Worm (Caenorhabditis elegans): ENCODE measurements around the gene Y54F10AM.11.
"Not testable (repeated sequence)": the region's sequence is repeated elsewhere in the genome, so short reads cannot be mapped to it uniquely, and the experiment has no call there.

The Y54F10AM.11 gene

ce11 chrIII:2563883-2564282 lies at the start of gene Y54F10AM.11:
TSS of gene Y54F10AM.11 (minus strand) at chrIII:2563983.
- not testable (repeated sequence) for TF ChIP-seq skn-1 (tag; optimal IDR thresholded peaks at IDR 0.05); ztf-1 (GFP tag; conservative IDR thresholded peaks at IDR 0.05); mab-5 (tag; optimal IDR thresholded peaks at IDR 0.05)

ce11 chrIII:2607717-2608116 lies 43.9 kb upstream of the Y54F10AM.11 start, which contains the start of gene Y71H2B.5:
TSS of gene Y71H2B.5 (plus strand) at chrIII:2608017.
- not testable (repeated sequence) for TF ChIP-seq nhr-77, skn-1, sem-4 (tag; optimal IDR thresholded peaks at IDR 0.05)

- TF ChIP-seq egl-27 (tag; optimal IDR thresholded peaks at IDR 0.05) (no peak), nhr-12 (tag; optimal IDR thresholded peaks at IDR 0.05) (no peak), elt-1 (tag; optimal IDR thresholded peaks at IDR 0.05) (no peak), nhr-23 (tag; optimal IDR thresholded peaks at IDR 0.05) (no peak), crh-2 (tag; optimal IDR thresholded peaks at IDR 0.05) (no peak), F13H6.1 (tag; optimal IDR thresholded peaks at IDR 0.05) (no peak)
These were observed 39.9 kb upstream of the Y54F10AM.11 start, which contains the start of gene Y71H2B.11 for ce11 chrIII:2603671-2604070. TSS of gene Y71H2B.11 (plus strand) at chrIII:2603971.

DNA sequence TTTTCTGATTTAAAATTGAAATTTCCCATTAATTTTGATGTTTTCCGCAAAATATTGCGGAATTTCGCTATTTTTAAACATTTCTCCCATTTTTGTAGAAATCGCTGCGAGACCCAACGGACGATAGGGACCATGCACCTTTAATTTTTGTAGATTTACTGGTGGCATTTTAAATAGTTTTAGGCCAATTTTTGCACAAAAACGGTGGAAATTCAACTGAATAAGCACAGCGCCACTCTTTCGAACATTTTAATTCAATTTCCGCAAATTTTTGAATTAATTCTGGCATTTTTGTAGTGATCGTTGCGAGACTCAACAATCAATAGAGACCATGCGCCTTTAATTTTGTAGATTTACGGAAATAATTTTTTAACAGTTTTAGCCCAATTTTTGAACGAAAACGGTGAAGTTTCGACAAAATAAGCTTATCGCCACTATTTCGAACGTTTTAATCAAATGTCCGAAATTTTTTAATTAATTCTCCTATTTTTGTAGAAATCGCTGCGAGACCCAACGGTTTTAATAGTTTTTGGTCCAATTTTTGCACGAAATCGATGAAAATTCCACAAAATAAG lies 34.8 kb upstream of the Y54F10AM.11 start:
- TF ChIP-seq nhr-6 (tag; optimal IDR thresholded peaks at IDR 0.05) (no peak), nhr-21 (tag; optimal IDR thresholded peaks at IDR 0.05) (no peak), lin-11 (tag; optimal IDR thresholded peaks at IDR 0.05) (no peak), elt-3 (tag; optimal IDR thresholded peaks at IDR 0.05) (no peak), lsy-2 (tag; optimal IDR thresholded peaks at IDR 0.05) (no peak), zag-1 (tag; optimal IDR thresholded peaks at IDR 0.05) (no peak), R02D3.7 (tag; optimal IDR thresholded peaks at IDR 0.05) (no peak)

DNA sequence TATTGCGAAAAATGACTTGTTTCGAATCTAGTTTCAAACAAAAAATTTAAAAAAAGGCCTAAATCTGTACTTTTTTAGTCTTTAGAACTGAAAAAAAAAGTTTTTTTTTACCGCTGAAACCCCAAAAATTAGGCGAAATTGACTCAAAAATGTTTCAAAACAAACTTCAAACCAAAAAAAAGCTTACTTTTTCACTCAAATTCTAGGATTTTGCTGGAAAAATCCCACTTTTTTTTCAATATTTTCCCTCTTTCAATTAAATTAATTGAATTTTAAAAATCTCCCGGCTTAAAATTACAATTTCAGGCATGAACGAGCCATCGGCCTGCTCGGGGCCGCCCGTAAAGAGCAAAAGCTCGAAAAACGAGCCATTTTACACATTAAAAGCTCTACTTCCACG lies 34.0 kb upstream of the Y54F10AM.11 start, which contains the start of gene mdt-19:
Gene mdt-19 (plus strand): TSS at position 301 of the 400 bp plus-strand sequence.
- no peak for TF ChIP-seq lin-39 (tag; optimal IDR thresholded peaks at IDR 0.05)
- TF ChIP-seq ZK546.5 (tag; optimal IDR thresholded peaks at IDR 0.05): no peak
- no peak for TF ChIP-seq ceh-16 (tag; optimal IDR thresholded peaks at IDR 0.05)
- no peak for TF ChIP-seq nhr-6 (tag; optimal IDR thresholded peaks at IDR 0.05)
- no peak for TF ChIP-seq nhr-25 (tag; optimal IDR thresholded peaks at IDR 0.05)
- no peak for TF ChIP-seq unc-55 (GFP tag; optimal IDR thresholded peaks at IDR 0.05)
- no peak for TF ChIP-seq F13H6.1 (tag; optimal IDR thresholded peaks at IDR 0.05)
- TF ChIP-seq ztf-4 (tag; optimal IDR thresholded peaks at IDR 0.05): no peak

DNA sequence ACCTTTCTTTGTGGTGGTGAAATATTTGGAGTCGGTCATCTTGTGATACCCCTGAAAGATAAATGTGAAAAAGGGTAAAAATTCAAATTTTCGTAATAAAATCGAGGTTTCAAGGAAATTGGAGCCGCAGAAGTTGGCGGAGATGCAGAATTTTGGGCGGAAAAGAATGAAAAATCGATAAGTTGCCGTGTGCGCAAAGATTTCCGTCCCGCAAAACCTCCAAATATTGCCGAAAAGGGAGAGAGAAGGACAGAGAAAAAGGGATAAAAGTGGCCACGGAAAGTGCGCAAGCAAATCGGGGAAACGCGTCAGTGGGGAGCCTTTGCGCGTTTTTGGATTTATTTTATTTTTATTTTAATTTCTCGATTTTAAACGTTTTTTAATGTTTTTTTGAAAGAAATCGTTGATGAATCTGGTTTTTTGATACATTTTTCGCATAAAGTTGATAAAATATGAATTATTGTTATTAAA lies 33.2 kb upstream of the Y54F10AM.11 start, which contains the start of gene apb-1:
Gene apb-1 (minus strand): TSS at position 51 of the 471 bp plus-strand sequence.
- TF ChIP-seq unc-39 (tag; optimal IDR thresholded peaks at IDR 0.05): no peak
- no peak for TF ChIP-seq lin-39 (tag; optimal IDR thresholded peaks at IDR 0.05)
- no peak for TF ChIP-seq nhr-23 (tag; optimal IDR thresholded peaks at IDR 0.05)
- peak; percentile 98 for TF ChIP-seq unc-55 (GFP tag; optimal IDR thresholded peaks at IDR 0.05)
- no peak for TF ChIP-seq Y55F3AM.14 (GFP tag; optimal IDR thresholded peaks at IDR 0.05)
- peak; percentile 86 for TF ChIP-seq sem-4 (tag; optimal IDR thresholded peaks at IDR 0.05)
- TF ChIP-seq lsy-2 (tag; optimal IDR thresholded peaks at IDR 0.05): peak; percentile 92 to 96
- peak; percentile 88 for TF ChIP-seq zag-1 (tag; optimal IDR thresholded peaks at IDR 0.05)
- TF ChIP-seq nhr-21 (tag; optimal IDR thresholded peaks at IDR 0.05): peak; percentile 92
- peak; percentile 95 for TF ChIP-seq mab-5 (tag; optimal IDR thresholded peaks at IDR 0.05)
- no peak for TF ChIP-seq elt-3 (tag; optimal IDR thresholded peaks at IDR 0.05)
- TF ChIP-seq mdl-1 (tag; optimal IDR thresholded peaks at IDR 0.05): peak in 1 of 2 experiments; percentile 69
- peak; percentile 93 for TF ChIP-seq sma-3 (GFP tag; optimal IDR thresholded peaks at IDR 0.05)
- peak; percentile 93 for TF ChIP-seq lin-13 (GFP tag; optimal IDR thresholded peaks at IDR 0.05)
- peak; percentile 86 for TF ChIP-seq nhr-25 (tag; optimal IDR thresholded peaks at IDR 0.05)
- peak; percentile 68 for TF ChIP-seq blmp-1 (tag; optimal IDR thresholded peaks at IDR 0.05; ENCODE audit: insufficient read depth)
- TF ChIP-seq crh-2 (tag; optimal IDR thresholded peaks at IDR 0.05): peak; percentile 94
- peak; percentile 98 for TF ChIP-seq C34F6.9 (tag; optimal IDR thresholded peaks at IDR 0.05)
- no peak for TF ChIP-seq alr-1 (tag; optimal IDR thresholded peaks at IDR 0.05)
- peak; percentile 76 for TF ChIP-seq R02D3.7 (tag; optimal IDR thresholded peaks at IDR 0.05)
- TF ChIP-seq peb-1 (tag; optimal IDR thresholded peaks at IDR 0.05): no peak
- TF ChIP-seq ztf-1 (GFP tag; conservative IDR thresholded peaks at IDR 0.05): no peak
- TF ChIP-seq nhr-129 (tag; optimal IDR thresholded peaks at IDR 0.05): peak; percentile 78
- peak; percentile 19 for TF ChIP-seq ama-1 (optimal IDR thresholded peaks at IDR 0.05)
- TF ChIP-seq ceh-16 (tag; optimal IDR thresholded peaks at IDR 0.05): peak; percentile 33
- TF ChIP-seq fos-1 (tag; optimal IDR thresholded peaks at IDR 0.05): peak; percentile 80
- peak; percentile 23 for TF ChIP-seq mbf-1 (tag; optimal IDR thresholded peaks at IDR 0.05)
- TF ChIP-seq egl-27 (tag; optimal IDR thresholded peaks at IDR 0.05): peak; percentile 92
- peak; percentile 36 for TF ChIP-seq unc-62 (GFP tag; optimal IDR thresholded peaks at IDR 0.05)
- TF ChIP-seq dmd-4 (tag; optimal IDR thresholded peaks at IDR 0.05): peak; percentile 68
- peak; percentile 80 for TF ChIP-seq ztf-4 (tag; optimal IDR thresholded peaks at IDR 0.05)
- TF ChIP-seq elt-1 (tag; optimal IDR thresholded peaks at IDR 0.05): no peak
- TF ChIP-seq nhr-77 (tag; optimal IDR thresholded peaks at IDR 0.05): peak; percentile 78
- TF ChIP-seq ztf-11 (tag; optimal IDR thresholded peaks at IDR 0.05): peak; percentile 22
